Fruit fly (Drosophila melanogaster) whole organism, prepupa: Measurements from ENCODE around the gene meru.

Experiments used
- CG10631 ChIP-seq: fragments of 200-800 bp; sonication (Bioruptor generic); optimal IDR thresholded peaks from 2 replicates; lab custom pipeline; 2016; ENCODE audit warnings: missing biosample characterization, missing genetic modification characterization
- CG11294 ChIP-seq: fragments of 200-800 bp; sonication (Bioruptor generic); IDR thresholded peaks from 2 replicates; pipeline ENCODE4 v1.3.6; 2022; ENCODE audit warnings: missing biosample characterization, missing genetic modification characterization
- CG11762 ChIP-seq: fragments of 200-800 bp; sonication (Bioruptor generic); optimal IDR thresholded peaks from 3 replicates; lab custom pipeline; 2016; ENCODE audit warnings: missing biosample characterization, missing genetic modification characterization; ENCODE audit not compliant: insufficient read depth
- CG11902 ChIP-seq: fragments of 200-800 bp; sonication (Bioruptor generic); optimal IDR thresholded peaks from 3 replicates; lab custom pipeline; 2016; ENCODE audit warnings: missing biosample characterization, missing genetic modification characterization
- CG1621 ChIP-seq: fragments of 200-800 bp; sonication (Bioruptor generic); optimal IDR thresholded peaks from 3 replicates; lab custom pipeline; 2018; ENCODE audit warnings: missing biosample characterization, mild to moderate bottlenecking, missing genetic modification characterization
- CG16779 ChIP-seq: fragments of 200-800 bp; sonication (Bioruptor generic); optimal IDR thresholded peaks from 3 replicates; lab custom pipeline; 2017; ENCODE audit warnings: missing biosample characterization, mild to moderate bottlenecking, missing genetic modification characterization
- CG3032 ChIP-seq: fragments of 200-800 bp; optimal IDR thresholded peaks from 2 replicates; lab custom pipeline; 2019; ENCODE audit warnings: missing biosample characterization, mild to moderate bottlenecking, missing genetic modification characterization, moderate library complexity
- CG32006 ChIP-seq: fragments of 200-800 bp; sonication (Bioruptor generic); optimal IDR thresholded peaks from 3 replicates; lab custom pipeline; 2017; ENCODE audit warnings: missing biosample characterization, mild to moderate bottlenecking, missing genetic modification characterization
- CG34406 ChIP-seq: fragments of 200-800 bp; sonication (Bioruptor generic); optimal IDR thresholded peaks from 3 replicates; lab custom pipeline; 2016; ENCODE audit warnings: missing biosample characterization, missing genetic modification characterization
- CG3919 ChIP-seq: fragments of 200-800 bp; sonication (Bioruptor generic); optimal IDR thresholded peaks from 3 replicates; lab custom pipeline; 2016; ENCODE audit warnings: missing biosample characterization, missing genetic modification characterization
- CG4318 ChIP-seq: fragments of 200-800 bp; sonication (Bioruptor generic); optimal IDR thresholded peaks from 3 replicates; lab custom pipeline; 2017; ENCODE audit warnings: missing biosample characterization, mild to moderate bottlenecking, missing genetic modification characterization
- CG6163 ChIP-seq: fragments of 200-800 bp; sonication (Bioruptor generic); IDR thresholded peaks from 3 replicates; pipeline ENCODE4 v1.3.6; 2022; ENCODE audit warnings: missing biosample characterization, missing genetic modification characterization
- CG6276 ChIP-seq: fragments of 200-800 bp; sonication (Bioruptor generic); optimal IDR thresholded peaks from 2 replicates; lab custom pipeline; 2017; ENCODE audit warnings: missing biosample characterization, mild to moderate bottlenecking, missing genetic modification characterization
- CG6792 ChIP-seq: fragments of 200-800 bp; sonication (Bioruptor generic); optimal IDR thresholded peaks from 3 replicates; lab custom pipeline; 2016; ENCODE audit warnings: missing biosample characterization, missing genetic modification characterization
- CG6854 ChIP-seq: fragments of 200-800 bp; sonication (Bioruptor generic); optimal IDR thresholded peaks from 2 replicates; lab custom pipeline; 2017; ENCODE audit warnings: missing biosample characterization, mild to moderate bottlenecking, missing genetic modification characterization
- CG7368 ChIP-seq: fragments of 200-800 bp; sonication (Bioruptor generic); optimal IDR thresholded peaks from 3 replicates; lab custom pipeline; 2016; ENCODE audit warnings: missing biosample characterization, missing genetic modification characterization
- CG8632 ChIP-seq: fragments of 200-800 bp; sonication (Bioruptor generic); optimal IDR thresholded peaks from 3 replicates; lab custom pipeline; 2016; ENCODE audit warnings: missing biosample characterization, missing genetic modification characterization
- Eip75B ChIP-seq: fragments of 200-800 bp; sonication (Bioruptor generic); optimal IDR thresholded peaks from 3 replicates; lab custom pipeline; 2016; ENCODE audit warnings: missing biosample characterization, missing genetic modification characterization
- Eip78C ChIP-seq: fragments of 200-800 bp; sonication (Bioruptor generic); peaks from one replicate; lab custom pipeline; 2016; ENCODE audit warnings: missing biosample characterization, missing genetic modification characterization
- Eip93F ChIP-seq: fragments of 200-800 bp; sonication (Bioruptor generic); optimal IDR thresholded peaks from 2 replicates; lab custom pipeline; 2016; ENCODE audit warnings: missing biosample characterization, mild to moderate bottlenecking, missing genetic modification characterization
- Gug ChIP-seq: fragments of 200-800 bp; sonication (Bioruptor generic); IDR thresholded peaks from 2 replicates; pipeline ENCODE4 v1.3.6; 2022; ENCODE audit warnings: missing biosample characterization, missing genetic modification characterization
- Hr39 ChIP-seq: fragments of 200-800 bp; sonication (Bioruptor generic); optimal IDR thresholded peaks from 2 replicates; lab custom pipeline; 2016; ENCODE audit warnings: missing biosample characterization, missing genetic modification characterization
- Met ChIP-seq: fragments of 200-800 bp; sonication (Bioruptor generic); optimal IDR thresholded peaks from 3 replicates; lab custom pipeline; 2016; ENCODE audit warnings: missing biosample characterization, missing genetic modification characterization
- OdsH ChIP-seq: fragments of 200-800 bp; sonication (Bioruptor generic); optimal IDR thresholded peaks from 3 replicates; lab custom pipeline; 2016; ENCODE audit warnings: missing biosample characterization, missing genetic modification characterization
- Smox ChIP-seq: fragments of 200-800 bp; sonication (Bioruptor generic); optimal IDR thresholded peaks from 3 replicates; lab custom pipeline; 2016; ENCODE audit warnings: missing biosample characterization, missing genetic modification characterization
- Sox102F ChIP-seq: fragments of 200-800 bp; sonication (Bioruptor generic); optimal IDR thresholded peaks from 2 replicates; lab custom pipeline; 2016; ENCODE audit warnings: missing biosample characterization, mild to moderate bottlenecking, missing genetic modification characterization
- achi ChIP-seq: fragments of 200-800 bp; sonication (Bioruptor generic); optimal IDR thresholded peaks from 3 replicates; lab custom pipeline; 2016; ENCODE audit warnings: missing biosample characterization, missing genetic modification characterization
- acj6 ChIP-seq: fragments of 200-800 bp; sonication (Bioruptor generic); optimal IDR thresholded peaks from 3 replicates; lab custom pipeline; 2016; ENCODE audit warnings: missing biosample characterization, missing genetic modification characterization
- cyc ChIP-seq: fragments of 200-800 bp; sonication (Bioruptor generic); optimal IDR thresholded peaks from 3 replicates; lab custom pipeline; 2016; ENCODE audit warnings: missing biosample characterization, missing genetic modification characterization
- dsx ChIP-seq: fragments of 200-800 bp; optimal IDR thresholded peaks from 3 replicates; lab custom pipeline; 2019; ENCODE audit warnings: missing biosample characterization, mild to moderate bottlenecking, missing genetic modification characterization, moderate library complexity; ENCODE audit not compliant: poor library complexity, severe bottlenecking
- fd59A ChIP-seq: fragments of 200-800 bp; sonication (Bioruptor generic); optimal IDR thresholded peaks from 2 replicates; lab custom pipeline; 2017; ENCODE audit warnings: missing biosample characterization, mild to moderate bottlenecking, missing genetic modification characterization, missing genetic modification reagents
- fkh ChIP-seq: fragments of 200-800 bp; sonication (Bioruptor generic); optimal IDR thresholded peaks from 3 replicates; lab custom pipeline; 2017; ENCODE audit warnings: missing biosample characterization, mild to moderate bottlenecking, missing genetic modification characterization, moderate library complexity
- lz ChIP-seq: fragments of 200-800 bp; sonication (Bioruptor generic); optimal IDR thresholded peaks from 3 replicates; lab custom pipeline; 2016; ENCODE audit warnings: missing biosample characterization, missing genetic modification characterization
- net ChIP-seq: fragments of 200-800 bp; sonication (Bioruptor generic); optimal IDR thresholded peaks from 3 replicates; lab custom pipeline; 2016; ENCODE audit warnings: missing biosample characterization, missing genetic modification characterization
- spab ChIP-seq: fragments of 200-800 bp; sonication (Bioruptor generic); optimal IDR thresholded peaks from 2 replicates; lab custom pipeline; 2017; ENCODE audit warnings: missing biosample characterization, mild to moderate bottlenecking, missing genetic modification characterization, missing genetic modification reagents
- svp ChIP-seq: fragments of 200-800 bp; sonication (Bioruptor generic); peaks from one replicate; lab custom pipeline; 2016; ENCODE audit warnings: missing biosample characterization, missing genetic modification characterization
- vri ChIP-seq: fragments of 200-800 bp; sonication (Bioruptor generic); optimal IDR thresholded peaks from 3 replicates; lab custom pipeline; 2016; ENCODE audit warnings: missing biosample characterization, mild to moderate bottlenecking, missing genetic modification characterization

meru gene

dm6 chr3L:15824537-15824936 lies 19.3 kb downstream of the meru start (continued):
- TF ChIP-seq CG6792, result no peak
- no peak for TF ChIP-seq OdsH (GFP tag; lab: Kevin White, UChicago)
- no peak for TF ChIP-seq CG10631 (GFP tag; lab: Kevin White, UChicago)
- no peak for TF ChIP-seq fkh
- TF ChIP-seq Smox (GFP tag; lab: Kevin White, UChicago), result no peak
- TF ChIP-seq Eip93F, result no peak
- no peak for TF ChIP-seq svp (GFP tag; lab: Kevin White, UChicago)
- no peak for TF ChIP-seq CG7368 (GFP tag; lab: Kevin White, UChicago)
- TF ChIP-seq CG11902, result no peak
- peak; percentile 49; the same call in 1 of the 2 replicates for TF ChIP-seq Gug
- no peak for TF ChIP-seq CG3919 (GFP tag; lab: Kevin White, UChicago)
- no peak for TF ChIP-seq CG34406 (GFP tag; lab: Kevin White, UChicago)
- peak; percentile 16 for TF ChIP-seq CG6276
- TF ChIP-seq CG16779 (tag; lab: Kevin White, UChicago), result no peak
- no peak for TF ChIP-seq acj6
- no peak for TF ChIP-seq lz (GFP tag; lab: Kevin White, UChicago)
- TF ChIP-seq CG1621 (tag; lab: Kevin White, UChicago), result no peak
- no peak for TF ChIP-seq Sox102F

dm6 chr3L:15823780-15824423 lies 20.0 kb downstream of the meru start:
- TF ChIP-seq net (GFP tag; lab: Kevin White, UChicago) (no peak), Eip78C (GFP tag; lab: Kevin White, UChicago) (peak; percentile 6), CG16779 (tag; lab: Kevin White, UChicago) (peak; percentile 9), CG3032 (tag; lab: Kevin White, UChicago) (no peak), fkh (peak; percentile 90)

dm6 chr3L:15816714-15817113 lies 27.1 kb downstream of the meru start, which contains the start of gene CkIIalpha-i1:
Gene CkIIalpha-i1 (plus strand): TSS chr3L:15816979.
- TF ChIP-seq CG6163 (GFP tag; lab: Robert Waterston, UW), result no peak
- no peak for TF ChIP-seq CG11294
- no peak for TF ChIP-seq CG3919 (GFP tag; lab: Kevin White, UChicago)
- no peak for TF ChIP-seq Eip75B (GFP tag; lab: Kevin White, UChicago)
- no peak for TF ChIP-seq fd59A (GFP tag; lab: Kevin White, UChicago)
- no peak for TF ChIP-seq dsx (GFP tag; lab: Kevin White, UChicago)
- no peak for TF ChIP-seq Eip93F
- no peak for TF ChIP-seq CG6854 (GFP tag; lab: Kevin White, UChicago)
- TF ChIP-seq spab, result no peak
- TF ChIP-seq CG16779 (tag; lab: Kevin White, UChicago), result no peak
- TF ChIP-seq svp (GFP tag; lab: Kevin White, UChicago), result no peak
- no peak for TF ChIP-seq CG11762

- TF ChIP-seq cyc (GFP tag; lab: Kevin White, UChicago) (no peak), Eip93F (no peak), CG32006 (no peak), spab (no peak), CG11294 (no peak), Met (GFP tag; lab: Kevin White, UChicago) (no peak), CG8632 (GFP tag; lab: Kevin White, UChicago) (no peak), CG3032 (tag; lab: Kevin White, UChicago) (no peak), achi (GFP tag; lab: Kevin White, UChicago) (no peak), CG11762 (no peak), Hr39 (GFP tag; lab: Kevin White, UChicago) (no peak), vri (GFP tag; lab: Kevin White, UChicago) (no peak), CG4318 (GFP tag; lab: Kevin White, UChicago) (no peak), CG6792 (no peak), acj6 (no peak), svp (GFP tag; lab: Kevin White, UChicago) (no peak)
- TF ChIP-seq, all 60 proteins: peak for 0
Measured at dm6 chr3L:15816143-15816487, 27.7 kb downstream of the meru start, which contains the start of gene fwe. Gene fwe (minus strand): TSS chr3L:15816410.
